Worm (Caenorhabditis elegans) whole organism, L3 larva: ENCODE results near the gene zmp-5.

Experiments used
- aly-2 ChIP-seq: fragments of 150-350 bp; optimal IDR thresholded peaks from 2 replicates; lab custom pipeline; 2014; ENCODE audit warnings: missing biosample characterization, missing genetic modification characterization
- ceh-9 ChIP-seq: sonication (generic microtip); optimal IDR thresholded peaks from 2 replicates; lab custom pipeline; 2018; ENCODE audit warnings: missing biosample characterization, missing genetic modification characterization
- elt-1 ChIP-seq: fragments of 150-350 bp; optimal IDR thresholded peaks from 2 replicates; lab custom pipeline; 2014; ENCODE audit warnings: missing biosample characterization, missing genetic modification characterization
- eor-1 ChIP-seq, 2 experiments: fragments of 150-350 bp; optimal IDR thresholded peaks; 2 replicates each; lab custom pipeline; 2014 to 2018; ENCODE audit warnings: missing biosample characterization in 2 of 2, missing genetic modification characterization in 2 of 2
- lin-15B ChIP-seq: fragments of 150-350 bp; optimal IDR thresholded peaks from 2 replicates; lab custom pipeline; 2014; ENCODE audit warnings: missing biosample characterization, missing genetic modification characterization
- nhr-11 ChIP-seq: fragments of 150-350 bp; optimal IDR thresholded peaks from 2 replicates; lab custom pipeline; 2014; ENCODE audit warnings: missing biosample characterization, missing genetic modification characterization
- ztf-11 ChIP-seq: fragments of 150-350 bp; optimal IDR thresholded peaks from 2 replicates; lab custom pipeline; 2014; ENCODE audit warnings: missing biosample characterization, missing genetic modification characterization
- ztf-4 ChIP-seq: fragments of 150-350 bp; optimal IDR thresholded peaks from 2 replicates; lab custom pipeline; 2014; ENCODE audit warnings: missing biosample characterization, missing genetic modification characterization

- TF ChIP-seq eor-1 (tag; optimal IDR thresholded peaks at IDR 0.05; lab: Kevin White, UChicago) (no peak), aly-2 (tag; lab: Kevin White, UChicago) (no peak), lin-15B (no peak), elt-1 (tag; lab: Kevin White, UChicago) (no peak), ztf-4 (no peak), nhr-11 (tag; lab: Kevin White, UChicago) (peak; percentile 13), ceh-9 (tag; lab: Kevin White, UChicago) (no peak), ztf-11 (tag; lab: Kevin White, UChicago) (no peak)
Measured at ce11 chrX:12664987-12665451, 18.1 kb downstream of the zmp-5 start.
